Worm (Caenorhabditis elegans): ENCODE measurements around the gene C05C12.4.

ce11 chrIV:11269483-11269882, 21.6 kb upstream of the C05C12.4 start:
- TF ChIP-seq dox-1 (GFP tag; IDR thresholded peaks at IDR 0.05) (no peak), snpc-4 (GFP tag; optimal IDR thresholded peaks at IDR 0.05) (no peak), snpc-4 (tag; optimal IDR thresholded peaks at IDR 0.05) (no peak), rec-8 (tag; optimal IDR thresholded peaks at IDR 0.05) (no peak), ceh-79 (tag; optimal IDR thresholded peaks at IDR 0.05) (no peak)
